Fruit fly (Drosophila melanogaster): Measurements from ENCODE around the gene CG43220.

The CG43220 gene

dm6 chr2L:17470630-17471029 lies 15.7 kb upstream of the CG43220 start (continued):
- TF ChIP-seq ac (GFP tag; optimal IDR thresholded peaks at IDR 0.05): no peak
- TF ChIP-seq Trl (optimal IDR thresholded peaks at IDR 0.05): no peak
- TF ChIP-seq Trl (GFP tag; optimal IDR thresholded peaks at IDR 0.05): peak; percentile 74
- TF ChIP-seq CG7745 (tag; optimal IDR thresholded peaks at IDR 0.05): no peak
- TF ChIP-seq E2f1 (GFP tag; IDR thresholded peaks at IDR 0.05): no peak
- no peak for TF ChIP-seq tll (GFP tag; optimal IDR thresholded peaks at IDR 0.05)
- no peak for TF ChIP-seq ken (GFP tag; IDR thresholded peaks at IDR 0.05)
- no peak for TF ChIP-seq Aef1 (GFP tag; IDR thresholded peaks at IDR 0.05)
- peak; percentile 68 for TF ChIP-seq CG18619 (GFP tag; optimal IDR thresholded peaks at IDR 0.05)
- TF ChIP-seq CkIIα-i1 (GFP tag; IDR thresholded peaks at IDR 0.05): no peak
- TF ChIP-seq CG7987 (GFP tag; optimal IDR thresholded peaks at IDR 0.05): peak; percentile 80
- peak; percentile 50 for TF ChIP-seq CoRest (tag; optimal IDR thresholded peaks at IDR 0.05)
- peak; percentile 54 for TF ChIP-seq unpg (GFP tag; optimal IDR thresholded peaks at IDR 0.05)
- no peak for TF ChIP-seq gt (GFP tag; IDR thresholded peaks at IDR 0.05)
- TF ChIP-seq CG9437 (GFP tag; optimal IDR thresholded peaks at IDR 0.05): no peak
- TF ChIP-seq CG13894 (tag; optimal IDR thresholded peaks at IDR 0.05): peak; percentile 79
- peak; percentile 65 for TF ChIP-seq CG13624 (GFP tag; optimal IDR thresholded peaks at IDR 0.05)
- no peak for TF ChIP-seq CG4617 (GFP tag; optimal IDR thresholded peaks at IDR 0.05; ENCODE audit: borderline replicate concordance)
- no peak for TF ChIP-seq CG6689 (GFP tag; IDR thresholded peaks at IDR 0.05)
- no peak for TF ChIP-seq CG13287 (GFP tag; IDR thresholded peaks at IDR 0.05; ENCODE audit: partially characterized antibody)
- TF ChIP-seq Hey (tag; optimal IDR thresholded peaks at IDR 0.05): peak; percentile 43
- peak; percentile 26 for TF ChIP-seq CG1647 (GFP tag; optimal IDR thresholded peaks at IDR 0.05)
- peak; percentile 88 for TF ChIP-seq Fer3 (tag; optimal IDR thresholded peaks at IDR 0.05)
- peak; percentile 54 for TF ChIP-seq grau (tag; optimal IDR thresholded peaks at IDR 0.05)
- TF ChIP-seq Myb (GFP tag; optimal IDR thresholded peaks at IDR 0.05): peak; percentile 35
- TF ChIP-seq CG7928 (GFP tag; optimal IDR thresholded peaks at IDR 0.05): peak; percentile 44
- no peak for TF ChIP-seq abd-A (tag; optimal IDR thresholded peaks at IDR 0.05)
- peak; percentile 89 for TF ChIP-seq B-H2 (GFP tag; optimal IDR thresholded peaks at IDR 0.05)
- TF ChIP-seq Hr39 (optimal IDR thresholded peaks at IDR 0.05): no peak
- peak; percentile 35 for TF ChIP-seq Bdp1 (GFP tag; optimal IDR thresholded peaks at IDR 0.05)
- no peak for TF ChIP-seq tin (GFP tag; optimal IDR thresholded peaks at IDR 0.05)
- no peak for TF ChIP-seq Scr (GFP tag; IDR thresholded peaks at IDR 0.05; ENCODE audit: partially characterized antibody)
- no peak for TF ChIP-seq danr (GFP tag; IDR thresholded peaks at IDR 0.05)
- no peak for TF ChIP-seq amos (GFP tag; IDR thresholded peaks at IDR 0.05; ENCODE audit: partially characterized antibody)
- no peak for TF ChIP-seq CG6272 (GFP tag; IDR thresholded peaks at IDR 0.05)
- no peak for TF ChIP-seq psq (GFP tag; optimal IDR thresholded peaks at IDR 0.05)
- TF ChIP-seq CG3065 (GFP tag; optimal IDR thresholded peaks at IDR 0.05): no peak
- TF ChIP-seq Doc2 (GFP tag; IDR thresholded peaks at IDR 0.05): no peak
- TF ChIP-seq Side (GFP tag; optimal IDR thresholded peaks at IDR 0.05): peak; percentile 15
- no peak for TF ChIP-seq knrl (GFP tag; IDR thresholded peaks at IDR 0.05; ENCODE audit: partially characterized antibody)
- peak; percentile 33 for TF ChIP-seq exex (tag; optimal IDR thresholded peaks at IDR 0.05)
- no peak for TF ChIP-seq CG12942 (GFP tag; optimal IDR thresholded peaks at IDR 0.05)
- no peak for TF ChIP-seq Rx (GFP tag; IDR thresholded peaks at IDR 0.05)
- TF ChIP-seq hb (GFP tag; IDR thresholded peaks at IDR 0.05; ENCODE audit: partially characterized antibody): no peak
- TF ChIP-seq Nf-YB (GFP tag; optimal IDR thresholded peaks at IDR 0.05): no peak
- TF ChIP-seq Bteb2 (GFP tag; optimal IDR thresholded peaks at IDR 0.05): peak; percentile 75
- no peak for TF ChIP-seq CG14860 (GFP tag; IDR thresholded peaks at IDR 0.05; ENCODE audit: partially characterized antibody)
- TF ChIP-seq CG30431 (GFP tag; optimal IDR thresholded peaks at IDR 0.05): no peak
- peak; percentile 90 for TF ChIP-seq CG3281 (GFP tag; optimal IDR thresholded peaks at IDR 0.05)
- no peak for TF ChIP-seq corto (GFP tag; optimal IDR thresholded peaks at IDR 0.05)
- TF ChIP-seq CG33213 (GFP tag; optimal IDR thresholded peaks at IDR 0.05): peak; percentile 22
- no peak for TF ChIP-seq aop (GFP tag; IDR thresholded peaks at IDR 0.05)
